Fruit fly (Drosophila melanogaster): ENCODE data around the gene mRpL35.

DNA sequence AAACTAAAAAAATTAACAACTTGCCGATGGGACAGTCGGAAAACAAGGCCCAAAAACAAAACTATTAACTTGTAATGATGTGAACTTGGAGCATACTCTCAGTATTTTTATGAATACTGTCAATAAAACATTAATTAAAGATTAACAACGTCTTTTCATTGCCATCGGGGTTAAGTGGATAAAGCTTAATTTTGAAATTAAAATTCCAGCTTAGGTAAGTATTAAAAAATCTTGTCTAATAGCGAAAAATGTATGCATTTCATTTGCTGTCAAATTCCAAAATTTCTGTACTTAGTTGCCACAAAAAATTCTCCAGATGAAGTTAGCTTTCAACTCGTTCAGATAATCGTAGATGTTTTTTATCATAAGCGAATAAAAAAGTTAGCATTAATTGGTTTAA, 8.9 kb upstream of the mRpL35 start, which contains the start of gene Theg:
- TF ChIP-seq fd96Ca (GFP tag; IDR thresholded peaks at IDR 0.05) (no peak), gl (tag; optimal IDR thresholded peaks at IDR 0.05) (no peak), CG13204 (GFP tag; optimal IDR thresholded peaks at IDR 0.05) (no peak), CG15710 (tag; optimal IDR thresholded peaks at IDR 0.05) (no peak), rn (GFP tag; IDR thresholded peaks at IDR 0.05) (no peak), CG14655 (GFP tag; optimal IDR thresholded peaks at IDR 0.05) (no peak), D1 (tag; optimal IDR thresholded peaks at IDR 0.05) (no peak), CG34367 (tag; optimal IDR thresholded peaks at IDR 0.05) (no peak), Pif1A (GFP tag; optimal IDR thresholded peaks at IDR 0.05) (no peak), Pif1B (GFP tag; optimal IDR thresholded peaks at IDR 0.05) (no peak)

Measured in whole organism, pupa.